Worm (Caenorhabditis elegans) whole organism, L1 larva: ENCODE data around the gene syf-3.

ENCODE experiments used
- C04F5.9 ChIP-seq: sonication (generic microtip); optimal IDR thresholded peaks from 2 replicates; lab custom pipeline; 2016; ENCODE audit warnings: missing genetic modification characterization, missing compliant biosample characterization
- aly-2 ChIP-seq: fragments of 150-350 bp; optimal IDR thresholded peaks from 2 replicates; lab custom pipeline; 2014; ENCODE audit warnings: missing biosample characterization, missing genetic modification characterization
- elt-3 ChIP-seq, 6 experiments: fragments of 150-350 bp in 1 of 6; sonication (generic microtip); optimal IDR thresholded peaks; 2 replicates each; lab custom pipeline; 2017 to 2018; ENCODE audit warnings: missing biosample characterization in 6 of 6, missing genetic modification characterization in 6 of 6, inconsistent platforms in 1 of 6
- isw-1 ChIP-seq: fragments of 200-800 bp; sonication (Bioruptor generic); IDR thresholded peaks from 2 replicates; pipeline ENCODE4 v1.3.6; 2022; ENCODE audit warnings: missing genetic modification characterization, missing compliant biosample characterization
- lin-15B ChIP-seq: fragments of 150-350 bp; sonication (generic microtip); optimal IDR thresholded peaks from 3 replicates; lab custom pipeline; 2014; ENCODE audit warnings: missing biosample characterization, missing genetic modification characterization
- nhr-11 ChIP-seq: fragments of 150-350 bp; optimal IDR thresholded peaks from 2 replicates; lab custom pipeline; 2014; ENCODE audit warnings: missing biosample characterization, missing genetic modification characterization
- nhr-237 ChIP-seq: fragments of 150-350 bp; optimal IDR thresholded peaks from 2 replicates; lab custom pipeline; 2014; ENCODE audit warnings: missing biosample characterization, missing genetic modification characterization
- nhr-76 ChIP-seq: sonication (generic microtip); optimal IDR thresholded peaks from 2 replicates; lab custom pipeline; 2017; ENCODE audit warnings: missing biosample characterization, missing genetic modification characterization
- nhr-85 ChIP-seq: sonication (generic microtip); peaks from one replicate; lab custom pipeline; 2016; ENCODE audit warnings: missing genetic modification characterization, inconsistent platforms, missing compliant biosample characterization

DNA sequence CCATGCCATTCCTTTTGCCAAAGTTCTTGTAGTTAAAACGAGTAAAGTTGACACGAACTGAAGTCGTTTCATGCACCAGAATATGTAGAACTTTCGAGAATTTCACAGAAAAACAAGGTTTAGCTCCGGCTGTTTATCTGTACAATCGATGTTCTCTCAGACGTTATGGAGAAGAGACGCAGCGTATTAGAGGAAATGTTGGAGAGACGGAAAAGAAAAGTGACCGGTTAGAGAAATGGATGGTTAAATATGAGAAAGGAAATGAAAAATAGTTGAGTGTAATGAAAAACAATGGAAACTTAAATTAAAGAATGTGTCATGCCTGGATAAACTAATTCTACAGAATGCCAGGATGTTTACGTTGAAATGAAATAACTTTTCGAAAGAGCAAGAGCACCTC lies 23.9 kb downstream of the syf-3 start, which contains the start of gene pcm-1:
- TF ChIP-seq C04F5.9 (tag; lab: Kevin White, UChicago) = no peak
- TF ChIP-seq nhr-237 = no peak
- TF ChIP-seq nhr-85 (tag; lab: Kevin White, UChicago) = peak; percentile 4
- no peak for TF ChIP-seq lin-15B (tag; lab: Kevin White, UChicago)
- no peak for TF ChIP-seq isw-1 (GFP tag; lab: Robert Waterston, UW)
- TF ChIP-seq elt-3 (tag; optimal IDR thresholded peaks at IDR 0.05; lab: Kevin White, UChicago) = no peak
- TF ChIP-seq nhr-76 (tag; lab: Kevin White, UChicago) = no peak
- TF ChIP-seq nhr-11 = no peak
- TF ChIP-seq aly-2 = no peak
